Worm (Caenorhabditis elegans) whole organism, late embryonic: ENCODE results near the gene kbp-2.

Experiments
- K02D7.2 ChIP-seq: sonication (generic microtip); optimal IDR thresholded peaks from 2 replicates; lab custom pipeline; 2017; ENCODE audit warnings: mild to moderate bottlenecking, missing genetic modification characterization, missing compliant biosample characterization
- T23F11.4 ChIP-seq: fragments of 200-800 bp; sonication (Bioruptor generic); optimal IDR thresholded peaks from 2 replicates; lab custom pipeline; 2018; ENCODE audit warnings: mild to moderate bottlenecking, missing genetic modification characterization, missing compliant biosample characterization
- ceh-18 ChIP-seq: sonication (generic microtip); optimal IDR thresholded peaks from 2 replicates; lab custom pipeline; 2016; ENCODE audit warnings: missing genetic modification characterization, missing compliant biosample characterization
- ceh-2 ChIP-seq: sonication (generic microtip); optimal IDR thresholded peaks from 2 replicates; lab custom pipeline; 2016; ENCODE audit warnings: missing genotype, missing genetic modification characterization, missing compliant biosample characterization
- ceh-31 ChIP-seq: sonication (generic microtip); optimal IDR thresholded peaks from 2 replicates; lab custom pipeline; 2016; ENCODE audit warnings: missing genetic modification characterization, missing compliant biosample characterization
- ceh-45 ChIP-seq: fragments of 200-800 bp; sonication (Bioruptor generic); IDR thresholded peaks from 2 replicates; pipeline ENCODE4 v1.3.6; 2022; ENCODE audit warnings: missing genetic modification reagents, missing genetic modification characterization, missing compliant biosample characterization
- ceh-48 ChIP-seq: sonication (generic microtip); optimal IDR thresholded peaks from 2 replicates; lab custom pipeline; 2016; ENCODE audit warnings: missing genetic modification characterization, inconsistent platforms, missing compliant biosample characterization
- ceh-9 ChIP-seq: sonication (generic microtip); optimal IDR thresholded peaks from 2 replicates; lab custom pipeline; 2016; ENCODE audit warnings: mild to moderate bottlenecking, missing genetic modification characterization, inconsistent platforms, missing compliant biosample characterization
- elt-2 ChIP-seq: sonication (generic microtip); optimal IDR thresholded peaks from 2 replicates; lab custom pipeline; 2016; ENCODE audit warnings: missing genetic modification reagents, missing genetic modification characterization, missing compliant biosample characterization
- ets-4 ChIP-seq: sonication (generic microtip); optimal IDR thresholded peaks from 2 replicates; lab custom pipeline; 2016; ENCODE audit warnings: missing genetic modification characterization, missing compliant biosample characterization
- fkh-10 ChIP-seq: fragments of 150-350 bp; optimal IDR thresholded peaks from 2 replicates; lab custom pipeline; 2014; ENCODE audit warnings: missing biosample characterization, missing genetic modification reagents, missing genetic modification characterization
- fkh-6 ChIP-seq: sonication (generic microtip); optimal IDR thresholded peaks from 2 replicates; lab custom pipeline; 2016; ENCODE audit warnings: missing genetic modification characterization, missing compliant biosample characterization
- hlh-15 ChIP-seq: sonication (generic microtip); optimal IDR thresholded peaks from 2 replicates; lab custom pipeline; 2016; ENCODE audit warnings: missing genetic modification characterization, missing compliant biosample characterization
- hlh-8 ChIP-seq: sonication (generic microtip); optimal IDR thresholded peaks from 2 replicates; lab custom pipeline; 2016; ENCODE audit warnings: missing genotype, missing genetic modification characterization, missing compliant biosample characterization
- lim-6 ChIP-seq: sonication (generic microtip); optimal IDR thresholded peaks from 2 replicates; lab custom pipeline; 2016; ENCODE audit warnings: missing genetic modification characterization, missing compliant biosample characterization
- lin-11 ChIP-seq: fragments of 200-800 bp; sonication (Bioruptor generic); optimal IDR thresholded peaks from 2 replicates; lab custom pipeline; 2018; ENCODE audit warnings: mild to moderate bottlenecking, missing genetic modification characterization, missing compliant biosample characterization
- madf-2 ChIP-seq: sonication (generic microtip); optimal IDR thresholded peaks from 2 replicates; lab custom pipeline; 2017; ENCODE audit warnings: missing genetic modification characterization, missing compliant biosample characterization
- mec-3 ChIP-seq: sonication (generic microtip); optimal IDR thresholded peaks from 2 replicates; lab custom pipeline; 2016; ENCODE audit warnings: borderline replicate concordance, missing genetic modification characterization, missing compliant biosample characterization
- nfya-1 ChIP-seq: sonication (generic microtip); optimal IDR thresholded peaks from 2 replicates; lab custom pipeline; 2017; ENCODE audit warnings: missing genetic modification characterization, mild to moderate bottlenecking, missing compliant biosample characterization, antibody characterized with exemption, moderate library complexity
- npax-4 ChIP-seq: sonication (generic microtip); optimal IDR thresholded peaks from 2 replicates; lab custom pipeline; 2016; ENCODE audit warnings: missing genetic modification characterization, missing compliant biosample characterization
- odd-2 ChIP-seq: sonication (generic microtip); optimal IDR thresholded peaks from 2 replicates; lab custom pipeline; 2017; ENCODE audit warnings: antibody characterized with exemption, mild to moderate bottlenecking, missing genetic modification characterization, missing compliant biosample characterization
- pag-3 ChIP-seq: sonication (generic microtip); optimal IDR thresholded peaks from 2 replicates; lab custom pipeline; 2016; ENCODE audit warnings: missing compliant biosample characterization, missing genetic modification characterization, borderline replicate concordance
- pha-2 ChIP-seq: sonication (generic microtip); optimal IDR thresholded peaks from 2 replicates; lab custom pipeline; 2017; ENCODE audit warnings: mild to moderate bottlenecking, missing genetic modification characterization, missing compliant biosample characterization
- pha-4 ChIP-seq: fragments of 150-350 bp; optimal IDR thresholded peaks from 2 replicates; lab custom pipeline; 2018; ENCODE audit warnings: missing biosample characterization, missing genetic modification reagents, missing genetic modification characterization
- pqm-1 ChIP-seq: sonication (generic microtip); optimal IDR thresholded peaks from 2 replicates; lab custom pipeline; 2016; ENCODE audit warnings: missing genetic modification characterization, missing compliant biosample characterization
- sdc-2 ChIP-seq: sonication (generic microtip); optimal IDR thresholded peaks from 2 replicates; lab custom pipeline; 2016; ENCODE audit warnings: missing genotype, missing genetic modification characterization, missing compliant biosample characterization
- syd-9 ChIP-seq: sonication (generic microtip); optimal IDR thresholded peaks from 2 replicates; lab custom pipeline; 2016; ENCODE audit warnings: mild to moderate bottlenecking, missing genetic modification characterization, moderate library complexity, missing compliant biosample characterization
- tbx-2 ChIP-seq: sonication (generic microtip); optimal IDR thresholded peaks from 2 replicates; lab custom pipeline; 2016; ENCODE audit warnings: missing genetic modification characterization, missing compliant biosample characterization
- tbx-7 ChIP-seq: sonication (generic microtip); optimal IDR thresholded peaks from 2 replicates; lab custom pipeline; 2016; ENCODE audit warnings: missing genotype, missing genetic modification characterization, missing compliant biosample characterization
- ttx-3 ChIP-seq: sonication (generic microtip); optimal IDR thresholded peaks from 2 replicates; lab custom pipeline; 2016; ENCODE audit warnings: missing genetic modification reagents, missing genetic modification characterization, missing compliant biosample characterization
- unc-3 ChIP-seq, 2 experiments: fragments of 200-800 bp in 1 of 2; sonication (Bioruptor generic) in 1 of 2; sonication (generic microtip) in 1 of 2; conservative IDR thresholded peaks in 1 of 2; optimal IDR thresholded peaks in 1 of 2; 2 replicates each; pipeline versions ENCODE4 v1.3.6 to Lab custom; 2016 to 2022; ENCODE audit warnings: missing compliant biosample characterization in 2 of 2, missing genetic modification characterization in 2 of 2, missing genetic modification reagents in 1 of 2
- unc-55 ChIP-seq: sonication (generic microtip); optimal IDR thresholded peaks from 2 replicates; lab custom pipeline; 2017; ENCODE audit warnings: missing biosample characterization, missing genetic modification reagents, missing genetic modification characterization
- unc-86 ChIP-seq: sonication (generic microtip); optimal IDR thresholded peaks from 2 replicates; lab custom pipeline; 2016; ENCODE audit warnings: missing genetic modification characterization, missing compliant biosample characterization
- zip-5 ChIP-seq: sonication (generic microtip); optimal IDR thresholded peaks from 2 replicates; lab custom pipeline; 2016; ENCODE audit warnings: missing genetic modification characterization, missing compliant biosample characterization

kbp-2 gene

DNA sequence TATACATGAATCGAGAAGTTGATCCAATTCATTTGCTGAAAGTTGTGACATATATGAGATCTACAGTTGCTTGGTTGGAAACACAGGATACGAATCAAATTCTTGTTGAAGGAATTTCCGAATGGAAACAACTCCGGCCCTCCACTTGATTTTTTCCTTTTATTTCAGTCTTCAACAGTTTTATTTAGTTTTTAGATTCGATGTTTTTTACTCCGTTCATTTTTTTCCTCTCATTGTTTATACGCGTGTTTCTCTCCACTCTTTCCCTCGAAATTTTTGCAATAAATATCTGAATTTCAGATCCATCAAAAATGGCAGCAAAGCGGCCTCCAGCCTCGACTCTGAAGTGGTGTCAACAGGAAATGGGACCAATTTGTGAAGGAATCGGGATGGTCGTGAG lies 40.6 kb downstream of the kbp-2 start, which contains the start of gene coq-8:
TSS of gene coq-8 (plus strand) at position 301 of the 400 bp plus-strand sequence.
- TF ChIP-seq tbx-7 (tag; lab: Kevin White, UChicago) (no peak), ceh-31 (tag; lab: Kevin White, UChicago) (no peak), pha-2 (tag; lab: Kevin White, UChicago) (no peak), hlh-15 (tag; lab: Kevin White, UChicago) (no peak), fkh-6 (tag; lab: Kevin White, UChicago) (no peak), pqm-1 (no peak), lin-11 (tag; lab: Kevin White, UChicago) (no peak), npax-4 (tag; lab: Kevin White, UChicago) (no peak), lim-6 (tag; lab: Kevin White, UChicago) (no peak), unc-55 (GFP tag; lab: Kevin White, UChicago) (no peak), K02D7.2 (tag; lab: Kevin White, UChicago) (no peak), ttx-3 (tag; lab: Kevin White, UChicago) (no peak), ceh-45 (no peak), unc-86 (no peak), unc-3 (GFP tag; conservative IDR thresholded peaks at IDR 0.05; lab: Robert Waterston, UW) (no peak), unc-3 (tag; optimal IDR thresholded peaks at IDR 0.05; lab: Kevin White, UChicago) (no peak)

DNA sequence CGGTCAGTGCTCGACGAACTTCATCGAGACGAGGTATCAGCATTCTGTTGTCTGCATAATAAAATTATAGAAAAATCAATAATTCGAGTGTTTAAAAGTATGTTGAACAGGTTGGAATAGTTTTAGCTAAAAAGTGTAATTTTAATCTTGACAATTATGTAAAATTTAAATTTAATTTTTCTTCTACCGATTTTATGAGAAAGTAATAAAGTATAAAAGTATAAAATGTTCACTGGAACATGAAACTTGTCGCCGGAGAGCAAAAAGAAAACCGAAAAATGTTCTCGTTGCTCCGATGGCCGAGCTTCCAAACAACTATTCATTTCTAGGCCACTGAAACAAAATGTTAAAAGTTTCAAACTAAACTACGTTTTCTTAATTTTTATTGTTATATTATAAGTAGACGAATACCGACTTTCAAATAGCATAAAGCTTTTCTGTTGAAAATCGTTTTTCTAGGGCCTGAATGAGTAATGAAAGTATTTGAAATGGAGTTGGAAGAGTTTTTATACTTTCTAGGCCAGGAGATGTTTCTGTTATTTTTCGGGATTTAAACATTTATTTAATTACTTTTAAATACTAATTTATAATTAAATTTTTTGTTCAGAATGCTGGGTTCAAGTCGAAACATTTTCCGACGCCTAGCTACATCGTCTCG lies 41.8 kb downstream of the kbp-2 start, which contains the start of the genes C35D10.10 and C35D10.5:
TSS of gene C35D10.10 (minus strand) at position 51 of the 658 bp plus-strand sequence.
TSS of gene C35D10.5 (plus strand) at position 608 of the 658 bp plus-strand sequence.
- TF ChIP-seq ceh-2 (tag; lab: Kevin White, UChicago) (peak; percentile 66), madf-2 (tag; lab: Kevin White, UChicago) (no peak), odd-2 (tag; lab: Kevin White, UChicago) (no peak), ets-4 (tag; lab: Kevin White, UChicago) (peak; percentile 83), pag-3 (tag; lab: Kevin White, UChicago) (no peak), ceh-31 (tag; lab: Kevin White, UChicago) (peak; percentile 37), zip-5 (tag; lab: Kevin White, UChicago) (peak; percentile 31), elt-2 (tag; lab: Kevin White, UChicago) (peak; percentile 13), tbx-7 (tag; lab: Kevin White, UChicago) (peak; percentile 28), tbx-2 (no peak)

DNA sequence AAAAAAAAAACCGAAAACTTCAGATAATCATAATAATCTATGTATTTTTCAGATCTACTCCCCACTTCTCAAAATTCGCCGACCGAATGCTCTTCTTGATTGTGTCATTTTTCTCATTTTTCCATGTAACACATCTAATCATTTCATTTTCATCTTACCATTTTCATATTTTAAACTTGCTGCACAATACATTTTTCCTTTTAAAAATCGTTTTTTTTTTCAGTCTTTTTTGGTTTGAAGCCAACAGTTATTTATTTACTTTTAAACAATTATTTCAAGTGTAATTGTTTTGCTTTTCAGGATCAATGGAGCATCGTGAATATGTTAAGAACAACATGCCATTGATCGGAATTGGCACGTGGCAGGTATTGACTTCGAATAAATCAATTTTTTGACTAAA lies 44.6 kb downstream of the kbp-2 start, which contains the start of gene C35D10.6:
TSS of gene C35D10.6 (plus strand) at position 301 of the 400 bp plus-strand sequence.
- TF ChIP-seq pha-2 (tag; lab: Kevin White, UChicago) (no peak), hlh-15 (tag; lab: Kevin White, UChicago) (no peak), T23F11.4 (GFP tag; lab: Kevin White, UChicago) (no peak), lim-6 (tag; lab: Kevin White, UChicago) (no peak), ceh-48 (tag; lab: Kevin White, UChicago) (no peak), madf-2 (tag; lab: Kevin White, UChicago) (no peak), unc-55 (GFP tag; lab: Kevin White, UChicago) (no peak), nfya-1 (tag; lab: Kevin White, UChicago) (no peak), hlh-8 (tag; lab: Kevin White, UChicago) (no peak), npax-4 (tag; lab: Kevin White, UChicago) (no peak), pha-4 (tag; lab: Kevin White, UChicago) (no peak), unc-3 (GFP tag; conservative IDR thresholded peaks at IDR 0.05; lab: Robert Waterston, UW) (no peak), unc-3 (tag; optimal IDR thresholded peaks at IDR 0.05; lab: Kevin White, UChicago) (no peak), ceh-18 (tag; lab: Kevin White, UChicago) (no peak), ceh-2 (tag; lab: Kevin White, UChicago) (no peak), lin-11 (tag; lab: Kevin White, UChicago) (no peak), sdc-2 (tag; lab: Kevin White, UChicago) (no peak), syd-9 (no peak), ceh-9 (no peak), fkh-10 (GFP tag; lab: Kevin White, UChicago) (no peak), mec-3 (tag; lab: Kevin White, UChicago) (no peak)
